Fruit fly (Drosophila melanogaster) whole organism, embryonic: Measurements from ENCODE around the gene chic.

Experiments
- Atf6 ChIP-seq: fragments of 200-800 bp; sonication (Bioruptor generic); IDR thresholded peaks from 2 replicates; pipeline ENCODE4 v1.3.6; 2022; ENCODE audit warnings: missing biosample characterization, missing genetic modification characterization
- Bdp1 ChIP-seq: fragments of 200-800 bp; sonication (Bioruptor generic); optimal IDR thresholded peaks from 3 replicates; lab custom pipeline; 2016; ENCODE audit warnings: missing biosample characterization, missing genetic modification characterization
- CG11504 ChIP-seq: fragments of 200-800 bp; sonication (Bioruptor generic); optimal IDR thresholded peaks from 3 replicates; lab custom pipeline; 2019; ENCODE audit warnings: missing biosample characterization, mild to moderate bottlenecking, missing genetic modification characterization, moderate library complexity
- CG11696 ChIP-seq: fragments of 200-800 bp; sonication (Bioruptor generic); IDR thresholded peaks from 2 replicates; pipeline ENCODE4 v1.3.6; 2022; ENCODE audit warnings: missing biosample characterization, missing genetic modification characterization
- CG13624 ChIP-seq: fragments of 200-800 bp; sonication (Bioruptor generic); optimal IDR thresholded peaks from 2 replicates; lab custom pipeline; 2016; ENCODE audit warnings: missing biosample characterization, missing genetic modification characterization
- CG14050 ChIP-seq: fragments of 200-800 bp; sonication (Bioruptor generic); IDR thresholded peaks from 3 replicates; pipeline ENCODE4 v1.3.6; 2022; ENCODE audit warnings: missing biosample characterization, missing genetic modification characterization
- CG14441 ChIP-seq: fragments of 200-800 bp; sonication (Bioruptor generic); IDR thresholded peaks from 2 replicates; pipeline ENCODE4 v1.3.6; 2022; ENCODE audit warnings: missing biosample characterization, missing genetic modification characterization
- CG16815 ChIP-seq: fragments of 200-800 bp; sonication (Bioruptor generic); optimal IDR thresholded peaks from 3 replicates; lab custom pipeline; 2017; ENCODE audit warnings: missing biosample characterization, mild to moderate bottlenecking, missing genetic modification characterization
- CG17385 ChIP-seq: fragments of 200-800 bp; sonication (Bioruptor generic); optimal IDR thresholded peaks from 3 replicates; lab custom pipeline; 2018; ENCODE audit warnings: missing biosample characterization, mild to moderate bottlenecking, missing genetic modification characterization
- CG18476 ChIP-seq: fragments of 200-800 bp; sonication (Bioruptor generic); optimal IDR thresholded peaks from 2 replicates; lab custom pipeline; 2016; ENCODE audit warnings: missing biosample characterization, mild to moderate bottlenecking, missing genetic modification characterization
- CG18764 ChIP-seq: fragments of 200-800 bp; sonication (Bioruptor generic); optimal IDR thresholded peaks from 3 replicates; lab custom pipeline; 2016; ENCODE audit warnings: missing biosample characterization, missing genetic modification characterization
- CG2202 ChIP-seq: fragments of 200-800 bp; sonication (Bioruptor generic); optimal IDR thresholded peaks from 2 replicates; lab custom pipeline; 2018; ENCODE audit warnings: missing biosample characterization, mild to moderate bottlenecking, missing genetic modification characterization
- CG2889 ChIP-seq: fragments of 200-800 bp; sonication (Bioruptor generic); IDR thresholded peaks from 3 replicates; pipeline ENCODE4 v1.3.6; 2022; ENCODE audit warnings: missing biosample characterization, missing genetic modification characterization
- CG3163 ChIP-seq: fragments of 200-800 bp; sonication (Bioruptor generic); optimal IDR thresholded peaks from 3 replicates; lab custom pipeline; 2016; ENCODE audit warnings: missing biosample characterization, missing genetic modification characterization
- CG32767 ChIP-seq: fragments of 200-800 bp; sonication (Bioruptor generic); IDR thresholded peaks from 2 replicates; pipeline ENCODE4 v1.3.6; 2022; ENCODE audit warnings: missing biosample characterization, missing genetic modification characterization
- CG34376 ChIP-seq: fragments of 200-800 bp; sonication (Bioruptor generic); optimal IDR thresholded peaks from 2 replicates; lab custom pipeline; 2018; ENCODE audit warnings: missing biosample characterization, mild to moderate bottlenecking, missing genetic modification characterization
- CG6654 ChIP-seq: fragments of 200-800 bp; sonication (Bioruptor generic); optimal IDR thresholded peaks from 2 replicates; lab custom pipeline; 2017; ENCODE audit warnings: missing biosample characterization, mild to moderate bottlenecking, missing genetic modification characterization
- CG7745 ChIP-seq: fragments of 200-800 bp; sonication (Bioruptor generic); optimal IDR thresholded peaks from 2 replicates; lab custom pipeline; 2018; ENCODE audit warnings: missing biosample characterization, mild to moderate bottlenecking, missing genetic modification characterization, moderate library complexity
- CG7839 ChIP-seq: fragments of 200-800 bp; sonication (Bioruptor generic); optimal IDR thresholded peaks from 3 replicates; lab custom pipeline; 2018; ENCODE audit warnings: missing biosample characterization, mild to moderate bottlenecking, missing genetic modification characterization, moderate library complexity
- CG8478 ChIP-seq: fragments of >200 bp; optimal IDR thresholded peaks from 2 replicates; lab custom pipeline; 2018
- Camta ChIP-seq: fragments of 200-800 bp; sonication (Bioruptor generic); optimal IDR thresholded peaks from 2 replicates; lab custom pipeline; 2016; ENCODE audit warnings: missing biosample characterization, missing genetic modification characterization
- D19A ChIP-seq: fragments of 200-800 bp; optimal IDR thresholded peaks from 3 replicates; lab custom pipeline; 2019; ENCODE audit warnings: missing biosample characterization, mild to moderate bottlenecking, missing genetic modification characterization, moderate library complexity
- Deaf1 ChIP-seq: fragments of 200-800 bp; optimal IDR thresholded peaks from 3 replicates; lab custom pipeline; 2019; ENCODE audit warnings: missing biosample characterization, mild to moderate bottlenecking, missing genetic modification characterization, moderate library complexity
- Dref ChIP-seq: fragments of 200-800 bp; sonication (Bioruptor generic); IDR thresholded peaks from 2 replicates; pipeline ENCODE4 v1.3.6; 2022; ENCODE audit warnings: missing biosample characterization, missing genetic modification characterization
- Ets97D ChIP-seq: fragments of 200-800 bp; sonication (Bioruptor generic); optimal IDR thresholded peaks from 3 replicates; lab custom pipeline; 2016; ENCODE audit warnings: missing biosample characterization, missing genetic modification characterization
- H15 ChIP-seq: fragments of 200-800 bp; sonication (Bioruptor generic); IDR thresholded peaks from 3 replicates; pipeline ENCODE4 v1.3.6; 2022; ENCODE audit warnings: missing biosample characterization, missing genetic modification characterization
- HLH4C ChIP-seq: fragments of 200-800 bp; sonication (Bioruptor generic); IDR thresholded peaks from 3 replicates; pipeline ENCODE4 v1.3.6; 2022; ENCODE audit warnings: missing biosample characterization, missing genetic modification characterization; ENCODE audit not compliant: partially characterized antibody
- Hmr ChIP-seq: fragments of 200-800 bp; sonication (Bioruptor generic); optimal IDR thresholded peaks from 3 replicates; lab custom pipeline; 2017; ENCODE audit warnings: mild to moderate bottlenecking, missing biosample characterization, missing genetic modification reagents, missing genetic modification characterization
- Hr39 ChIP-seq: fragments of >200 bp; optimal IDR thresholded peaks from 2 replicates; lab custom pipeline; 2017
- Hsf ChIP-seq: fragments of 200-800 bp; sonication (Bioruptor generic); optimal IDR thresholded peaks from 3 replicates; lab custom pipeline; 2016; ENCODE audit warnings: missing biosample characterization, missing genetic modification characterization
- MESR4 ChIP-seq: fragments of 200-800 bp; sonication (Bioruptor generic); optimal IDR thresholded peaks from 2 replicates; lab custom pipeline; 2018; ENCODE audit warnings: missing biosample characterization, mild to moderate bottlenecking, missing genetic modification characterization, moderate library complexity
- Med ChIP-seq: fragments of 200-800 bp; sonication (Bioruptor generic); peaks from one replicate; lab custom pipeline; 2016; ENCODE audit warnings: missing biosample characterization, missing genetic modification characterization, mild to moderate bottlenecking, inconsistent platforms, moderate library complexity
- Myb ChIP-seq: fragments of 200-800 bp; sonication (Bioruptor generic); optimal IDR thresholded peaks from 2 replicates; lab custom pipeline; 2016; ENCODE audit warnings: missing biosample characterization, missing genetic modification characterization
- Poxn ChIP-seq: fragments of 200-800 bp; sonication (Bioruptor generic); IDR thresholded peaks from 2 replicates; pipeline ENCODE4 v1.3.6; 2022; ENCODE audit warnings: missing biosample characterization, missing genetic modification characterization
- Scr ChIP-seq: fragments of 200-800 bp; sonication (Bioruptor generic); IDR thresholded peaks from 2 replicates; pipeline ENCODE4 v1.3.6; 2022; ENCODE audit warnings: missing biosample characterization, missing genetic modification characterization; ENCODE audit not compliant: partially characterized antibody
- YL-1 ChIP-seq: fragments of 200-800 bp; sonication (Bioruptor generic); optimal IDR thresholded peaks from 3 replicates; lab custom pipeline; 2017; ENCODE audit warnings: missing biosample characterization, mild to moderate bottlenecking, missing genetic modification characterization
- ab ChIP-seq: fragments of 200-800 bp; sonication (Bioruptor generic); optimal IDR thresholded peaks from 2 replicates; lab custom pipeline; 2016; ENCODE audit warnings: missing biosample characterization, missing genetic modification characterization
- chm ChIP-seq: fragments of 200-800 bp; sonication (Bioruptor generic); IDR thresholded peaks from 2 replicates; pipeline ENCODE4 v1.3.6; 2022; ENCODE audit warnings: missing biosample characterization, missing genetic modification characterization
- dimm ChIP-seq: fragments of 200-800 bp; sonication (Bioruptor generic); IDR thresholded peaks from 2 replicates; pipeline ENCODE4 v1.3.6; 2022; ENCODE audit warnings: missing biosample characterization, missing genetic modification characterization
- en ChIP-seq: fragments of 200-800 bp; sonication (Bioruptor generic); optimal IDR thresholded peaks from 2 replicates; lab custom pipeline; 2016; ENCODE audit warnings: missing biosample characterization, missing genetic modification characterization
- fd102C ChIP-seq: fragments of 200-800 bp; sonication (Bioruptor generic); optimal IDR thresholded peaks from 2 replicates; lab custom pipeline; 2018; ENCODE audit warnings: missing biosample characterization, mild to moderate bottlenecking, missing genetic modification characterization, moderate library complexity
- fru ChIP-seq: fragments of >200 bp; optimal IDR thresholded peaks from 2 replicates; lab custom pipeline; 2017
- hb ChIP-seq: fragments of 200-800 bp; sonication (Bioruptor generic); IDR thresholded peaks from 3 replicates; pipeline ENCODE4 v1.3.6; 2022; ENCODE audit warnings: missing biosample characterization, missing genetic modification characterization; ENCODE audit not compliant: partially characterized antibody
- kni ChIP-seq: fragments of 200-800 bp; sonication (Bioruptor generic); optimal IDR thresholded peaks from 3 replicates; lab custom pipeline; 2017; ENCODE audit warnings: mild to moderate bottlenecking, missing biosample characterization, missing genetic modification reagents, missing genetic modification characterization
- nom ChIP-seq: fragments of 200-800 bp; sonication (Bioruptor generic); optimal IDR thresholded peaks from 2 replicates; lab custom pipeline; 2017; ENCODE audit warnings: missing biosample characterization, missing genetic modification characterization, mild to moderate bottlenecking, moderate library complexity, missing genetic modification reagents
- p53 ChIP-seq: fragments of 200-800 bp; sonication (Bioruptor generic); optimal IDR thresholded peaks from 2 replicates; lab custom pipeline; 2016; ENCODE audit warnings: missing biosample characterization, missing genetic modification characterization
- psq ChIP-seq: fragments of 200-800 bp; sonication (Bioruptor generic); optimal IDR thresholded peaks from 2 replicates; lab custom pipeline; 2017; ENCODE audit warnings: missing biosample characterization, missing genetic modification characterization
- slbo ChIP-seq: fragments of 200-800 bp; sonication (Bioruptor generic); IDR thresholded peaks from 2 replicates; pipeline ENCODE4 v1.3.6; 2022; ENCODE audit warnings: missing biosample characterization, missing genetic modification characterization
- stc ChIP-seq: fragments of 200-800 bp; sonication (Bioruptor generic); IDR thresholded peaks from 2 replicates; pipeline ENCODE4 v1.3.6; 2022; ENCODE audit warnings: missing biosample characterization, missing genetic modification characterization
- tio ChIP-seq: fragments of 200-800 bp; sonication (Bioruptor generic); optimal IDR thresholded peaks from 2 replicates; lab custom pipeline; 2017; ENCODE audit warnings: missing biosample characterization, missing genetic modification characterization, inconsistent platforms
- unc-4 ChIP-seq: fragments of 200-800 bp; sonication (Bioruptor generic); IDR thresholded peaks from 2 replicates; pipeline ENCODE4 v1.3.6; 2022; ENCODE audit warnings: missing biosample characterization, missing genetic modification characterization; ENCODE audit not compliant: partially characterized antibody
- vnd ChIP-seq: fragments of 200-800 bp; sonication (Bioruptor generic); IDR thresholded peaks from 3 replicates; pipeline ENCODE4 v1.3.6; 2022; ENCODE audit warnings: missing biosample characterization, missing genetic modification characterization; ENCODE audit not compliant: partially characterized antibody
- zen ChIP-seq: fragments of 200-800 bp; sonication (Bioruptor generic); optimal IDR thresholded peaks from 3 replicates; lab custom pipeline; 2018; ENCODE audit warnings: missing biosample characterization, mild to moderate bottlenecking, missing genetic modification characterization, moderate library complexity

The chic gene

dm6 chr2L:6028712-6029111, 47.9 kb upstream of the chic start (continued):
- TF ChIP-seq Myb: no peak
- no peak for TF ChIP-seq psq (GFP tag; lab: Kevin White, UChicago)
- no peak for TF ChIP-seq unc-4 (GFP tag; lab: Robert Waterston, UW)
- TF ChIP-seq nom (GFP tag; lab: Kevin White, UChicago): no peak
- TF ChIP-seq CG14441 (GFP tag; lab: Robert Waterston, UW): no peak
- TF ChIP-seq Hr39 (lab: Kevin White, UChicago): no peak
- peak; percentile 27 for TF ChIP-seq CG7839 (tag; lab: Kevin White, UChicago)
- no peak for TF ChIP-seq Poxn
- TF ChIP-seq Scr (GFP tag; lab: Robert Waterston, UW): no peak
- 0 out of 2 replicates have a peak, but pooled peaks have one; percentile 34 for TF ChIP-seq CG11696 (GFP tag; lab: Robert Waterston, UW)
- no peak for TF ChIP-seq CG18764 (GFP tag; lab: Kevin White, UChicago)
- TF ChIP-seq CG11504 (tag; lab: Kevin White, UChicago): no peak
- no peak for TF ChIP-seq CG18476 (GFP tag; lab: Kevin White, UChicago)
- no peak for TF ChIP-seq Deaf1 (tag; lab: Kevin White, UChicago)
- no peak for TF ChIP-seq stc (GFP tag; lab: Robert Waterston, UW)
- TF ChIP-seq D19A: no peak
- TF ChIP-seq CG6654: no peak
- no peak for TF ChIP-seq tio (GFP tag; lab: Kevin White, UChicago)
- TF ChIP-seq vnd (GFP tag; lab: Robert Waterston, UW): no peak
- 0 out of 2 replicates have a peak, but pooled peaks have one; percentile 35 for TF ChIP-seq slbo
- no peak for TF ChIP-seq Camta (GFP tag; lab: Kevin White, UChicago)
- no peak for TF ChIP-seq H15 (GFP tag; lab: Robert Waterston, UW)
- no peak for TF ChIP-seq HLH4C
- TF ChIP-seq CG34376 (GFP tag; lab: Kevin White, UChicago): no peak
- peak; percentile 70 for TF ChIP-seq Med
- TF ChIP-seq CG2889: 0 out of 3 replicates have a peak, but pooled peaks have one; percentile 13
- no peak for TF ChIP-seq Bdp1 (GFP tag; lab: Kevin White, UChicago)
- TF ChIP-seq Hmr (GFP tag; lab: Kevin White, UChicago): peak; percentile 12
- no peak for TF ChIP-seq CG16815
- TF ChIP-seq CG3163 (GFP tag; lab: Kevin White, UChicago): no peak
- no peak for TF ChIP-seq CG17385 (GFP tag; lab: Kevin White, UChicago)
- no peak for TF ChIP-seq ab (GFP tag; lab: Kevin White, UChicago)
- TF ChIP-seq fru (lab: Kevin White, UChicago): no peak
- TF ChIP-seq MESR4 (GFP tag; lab: Kevin White, UChicago): no peak
- TF ChIP-seq zen (tag; lab: Kevin White, UChicago): no peak
- no peak for TF ChIP-seq Atf6
- no peak for TF ChIP-seq hb (GFP tag; lab: Robert Waterston, UW)
- no peak for TF ChIP-seq en (GFP tag; lab: Kevin White, UChicago)
- TF ChIP-seq p53 (GFP tag; lab: Kevin White, UChicago): no peak
- TF ChIP-seq CG14050 (GFP tag; lab: Robert Waterston, UW): no peak; the same call in 2 of the 3 replicates
- no peak for TF ChIP-seq CG32767 (GFP tag; lab: Robert Waterston, UW)
- TF ChIP-seq Ets97D (GFP tag; lab: Kevin White, UChicago): no peak
- no peak for TF ChIP-seq YL-1 (GFP tag; lab: Kevin White, UChicago)
- TF ChIP-seq chm (GFP tag; lab: Robert Waterston, UW): 0 out of 2 replicates have a peak, but pooled peaks have one; percentile 37
- no peak for TF ChIP-seq CG7745 (tag; lab: Kevin White, UChicago)
- TF ChIP-seq CG8478 (lab: Kevin White, UChicago): no peak
- TF ChIP-seq dimm: 0 out of 2 replicates have a peak, but pooled peaks have one; percentile 35
- no peak for TF ChIP-seq Hsf (GFP tag; lab: Kevin White, UChicago)
- no peak for TF ChIP-seq CG2202
- TF ChIP-seq Dref (GFP tag; lab: Robert Waterston, UW): no peak
- no peak for TF ChIP-seq fd102C (GFP tag; lab: Kevin White, UChicago)
- TF ChIP-seq CG13624 (GFP tag; lab: Kevin White, UChicago): no peak
- TF ChIP-seq kni: no peak
